Worm (Caenorhabditis elegans) whole organism, L4 larva: ENCODE measurements around the gene sup-35.
A peak's percentile ranks its signal among the peaks of the same experiment; 100 is the strongest.

Experiments
- F10B5.3 ChIP-seq: sonication (generic microtip); optimal IDR thresholded peaks from 2 replicates; lab custom pipeline; 2016; ENCODE audit warnings: mild to moderate bottlenecking, missing genetic modification characterization, missing compliant biosample characterization
- F49E8.2 ChIP-seq: sonication (generic microtip); optimal IDR thresholded peaks from 2 replicates; lab custom pipeline; 2016; ENCODE audit warnings: missing compliant biosample characterization, mild to moderate bottlenecking, missing genetic modification characterization, borderline replicate concordance
- T26A8.4 ChIP-seq: fragments of 200-800 bp; sonication (Bioruptor generic); IDR thresholded peaks from 2 replicates; pipeline ENCODE4 v1.3.6; 2022; ENCODE audit warnings: missing genetic modification characterization, missing compliant biosample characterization
- Y105C5A.15 ChIP-seq: fragments of 200-800 bp; sonication (Bioruptor generic); IDR thresholded peaks from 2 replicates; pipeline ENCODE4 v1.3.6; 2022; ENCODE audit warnings: missing genetic modification characterization, missing compliant biosample characterization
- Y48G9A.11 ChIP-seq: fragments of 200-800 bp; sonication (Bioruptor generic); IDR thresholded peaks from 2 replicates; pipeline ENCODE4 v1.3.6; 2022; ENCODE audit warnings: missing genetic modification reagents, missing genetic modification characterization, missing compliant biosample characterization
- ZK337.2 ChIP-seq: fragments of 200-800 bp; sonication (Bioruptor generic); IDR thresholded peaks from 2 replicates; pipeline ENCODE4 v1.3.6; 2022; ENCODE audit warnings: missing genetic modification reagents, missing genetic modification characterization, missing compliant biosample characterization
- aha-1 ChIP-seq: fragments of 150-350 bp; peaks from one replicate; lab custom pipeline; 2014; ENCODE audit warnings: missing biosample characterization, missing genetic modification characterization
- arid-1 ChIP-seq: fragments of 200-800 bp; sonication (Bioruptor generic); conservative IDR thresholded peaks from 2 replicates; pipeline ENCODE4 v1.3.6; 2022; ENCODE audit warnings: missing genetic modification reagents, missing genetic modification characterization, missing compliant biosample characterization
- ceh-32 ChIP-seq: sonication (generic microtip); optimal IDR thresholded peaks from 2 replicates; lab custom pipeline; 2016; ENCODE audit warnings: mild to moderate bottlenecking, missing genetic modification characterization, missing compliant biosample characterization; ENCODE audit not compliant: poor library complexity
- ceh-44 ChIP-seq: fragments of 200-800 bp; sonication (Bioruptor generic); IDR thresholded peaks from 2 replicates; pipeline ENCODE4 v1.3.6; 2022; ENCODE audit warnings: missing genetic modification reagents, missing genetic modification characterization, missing compliant biosample characterization
- cey-2 ChIP-seq: sonication (generic microtip); optimal IDR thresholded peaks from 3 replicates; lab custom pipeline; 2017; ENCODE audit warnings: missing genetic modification characterization, mild to moderate bottlenecking, missing compliant biosample characterization, antibody characterized with exemption, borderline replicate concordance; ENCODE audit not compliant: insufficient read depth
- daf-8 ChIP-seq: fragments of 200-800 bp; sonication (Bioruptor generic); IDR thresholded peaks from 2 replicates; pipeline ENCODE4 v1.3.6; 2022; ENCODE audit warnings: missing genetic modification characterization, missing compliant biosample characterization
- dmd-8 ChIP-seq: fragments of 200-800 bp; sonication (Bioruptor generic); IDR thresholded peaks from 2 replicates; pipeline ENCODE4 v1.3.6; 2022; ENCODE audit warnings: missing genetic modification characterization, missing compliant biosample characterization
- duxl-1 ChIP-seq: sonication (generic microtip); optimal IDR thresholded peaks from 2 replicates; lab custom pipeline; 2016; ENCODE audit warnings: mild to moderate bottlenecking, missing genetic modification characterization, moderate library complexity, missing compliant biosample characterization; ENCODE audit not compliant: poor library complexity
- dve-1 ChIP-seq: sonication (generic microtip); optimal IDR thresholded peaks from 2 replicates; lab custom pipeline; 2017; ENCODE audit warnings: antibody characterized with exemption, mild to moderate bottlenecking, missing genetic modification characterization, missing compliant biosample characterization; ENCODE audit not compliant: insufficient read depth
- egl-43 ChIP-seq: fragments of 200-800 bp; sonication (Bioruptor generic); IDR thresholded peaks from 2 replicates; pipeline ENCODE4 v1.3.6; 2022; ENCODE audit warnings: missing genetic modification reagents, missing genetic modification characterization, missing compliant biosample characterization
- fkh-10 ChIP-seq: fragments of 150-350 bp; optimal IDR thresholded peaks from 2 replicates; lab custom pipeline; 2014; ENCODE audit warnings: missing biosample characterization, missing genetic modification reagents, missing genetic modification characterization
- fos-1 ChIP-seq: fragments of 150-350 bp; optimal IDR thresholded peaks from 2 replicates; lab custom pipeline; 2014; ENCODE audit warnings: missing biosample characterization, missing genetic modification characterization
- hlh-30 ChIP-seq: sonication (generic microtip); optimal IDR thresholded peaks from 2 replicates; lab custom pipeline; 2017; ENCODE audit warnings: antibody characterized with exemption, mild to moderate bottlenecking, missing genetic modification characterization, missing compliant biosample characterization; ENCODE audit not compliant: insufficient read depth
- lin-1 ChIP-seq: fragments of 200-800 bp; sonication (Bioruptor generic); IDR thresholded peaks from 2 replicates; pipeline ENCODE4 v1.3.6; 2022; ENCODE audit warnings: missing genetic modification reagents, missing genetic modification characterization, missing compliant biosample characterization
- lin-38 ChIP-seq: fragments of 200-800 bp; sonication (Bioruptor generic); IDR thresholded peaks from 2 replicates; pipeline ENCODE4 v1.3.6; 2022; ENCODE audit warnings: missing genetic modification reagents, missing genetic modification characterization, missing compliant biosample characterization
- lin-39 ChIP-seq: fragments of 150-350 bp; optimal IDR thresholded peaks from 2 replicates; lab custom pipeline; 2014; ENCODE audit warnings: missing biosample characterization, missing genetic modification reagents, missing genetic modification characterization
- madf-9 ChIP-seq: fragments of 200-800 bp; sonication (Bioruptor generic); conservative IDR thresholded peaks from 2 replicates; pipeline ENCODE4 v1.3.6; 2022; ENCODE audit warnings: missing genetic modification reagents, missing genetic modification characterization, missing compliant biosample characterization
- mdt-29 ChIP-seq: fragments of 200-800 bp; sonication (Bioruptor generic); IDR thresholded peaks from 2 replicates; pipeline ENCODE4 v1.3.6; 2022; ENCODE audit warnings: missing genetic modification reagents, missing genetic modification characterization, missing compliant biosample characterization
- nhr-102 ChIP-seq: sonication (generic microtip); optimal IDR thresholded peaks from 2 replicates; lab custom pipeline; 2016; ENCODE audit warnings: mild to moderate bottlenecking, missing genetic modification characterization, moderate library complexity, missing compliant biosample characterization
- nhr-237 ChIP-seq: sonication (generic microtip); optimal IDR thresholded peaks from 2 replicates; lab custom pipeline; 2017; ENCODE audit warnings: missing biosample characterization, missing genetic modification characterization
- nhr-28 ChIP-seq: fragments of 150-350 bp; optimal IDR thresholded peaks from 2 replicates; lab custom pipeline; 2014; ENCODE audit warnings: missing biosample characterization, missing genetic modification characterization
- php-3 ChIP-seq: fragments of 200-800 bp; sonication (Bioruptor generic); IDR thresholded peaks from 2 replicates; pipeline ENCODE4 v1.3.6; 2022; ENCODE audit warnings: missing genetic modification reagents, missing genetic modification characterization, missing compliant biosample characterization
- set-16 ChIP-seq: fragments of 200-800 bp; sonication (Bioruptor generic); IDR thresholded peaks from 2 replicates; pipeline ENCODE4 v1.3.6; 2022; ENCODE audit warnings: missing genetic modification reagents, missing genetic modification characterization, missing compliant biosample characterization
- snpc-1.2 ChIP-seq: fragments of 200-800 bp; sonication (Bioruptor generic); IDR thresholded peaks from 2 replicates; pipeline ENCODE4 v1.3.6; 2022; ENCODE audit warnings: missing genetic modification reagents, missing genetic modification characterization, missing compliant biosample characterization
- snpc-4 ChIP-seq: fragments of 150-350 bp; optimal IDR thresholded peaks from 2 replicates; lab custom pipeline; 2014; ENCODE audit warnings: missing biosample characterization, missing genetic modification characterization
- tag-97 ChIP-seq: fragments of 200-800 bp; sonication (Bioruptor generic); IDR thresholded peaks from 2 replicates; pipeline ENCODE4 v1.3.6; 2022; ENCODE audit warnings: missing genetic modification characterization, missing compliant biosample characterization
- unc-130 ChIP-seq: sonication (generic microtip); optimal IDR thresholded peaks from 2 replicates; lab custom pipeline; 2016; ENCODE audit warnings: missing genetic modification reagents, missing genetic modification characterization, missing compliant biosample characterization
- vab-7 ChIP-seq: fragments of 200-800 bp; sonication (Bioruptor generic); IDR thresholded peaks from 2 replicates; pipeline ENCODE4 v1.3.6; 2022; ENCODE audit warnings: missing genetic modification reagents, missing genetic modification characterization, missing compliant biosample characterization
- zag-1 ChIP-seq: fragments of 150-350 bp; optimal IDR thresholded peaks from 2 replicates; lab custom pipeline; 2014; ENCODE audit warnings: missing biosample characterization, missing genetic modification characterization
- ztf-7 ChIP-seq: fragments of 150-350 bp; optimal IDR thresholded peaks from 2 replicates; lab custom pipeline; 2014; ENCODE audit warnings: missing biosample characterization, missing genetic modification characterization

Gene sup-35

ce11 chrIII:11127528-11127927 lies 8.5 kb upstream of the sup-35 start, which contains the start of gene Y48A6C.8:
Gene Y48A6C.8, minus strand, starts transcription at chrIII:11127628.
- no peak for TF ChIP-seq lin-39 (tag; lab: Kevin White, UChicago)
- no peak for TF ChIP-seq nhr-28 (tag; lab: Kevin White, UChicago)
- no peak for TF ChIP-seq nhr-237
- TF ChIP-seq ZK337.2 (GFP tag; lab: Robert Waterston, UW), result no peak
- TF ChIP-seq ceh-32 (tag; lab: Kevin White, UChicago), result no peak
- TF ChIP-seq aha-1, result no peak
- TF ChIP-seq T26A8.4 (GFP tag; lab: Robert Waterston, UW), result no peak
- TF ChIP-seq F10B5.3 (tag; lab: Kevin White, UChicago), result no peak
- no peak for TF ChIP-seq duxl-1 (tag; lab: Kevin White, UChicago)
- TF ChIP-seq cey-2 (tag; lab: Kevin White, UChicago), result no peak
- no peak for TF ChIP-seq ztf-7
- TF ChIP-seq fos-1, result no peak
- no peak for TF ChIP-seq zag-1 (tag; lab: Kevin White, UChicago)

DNA sequence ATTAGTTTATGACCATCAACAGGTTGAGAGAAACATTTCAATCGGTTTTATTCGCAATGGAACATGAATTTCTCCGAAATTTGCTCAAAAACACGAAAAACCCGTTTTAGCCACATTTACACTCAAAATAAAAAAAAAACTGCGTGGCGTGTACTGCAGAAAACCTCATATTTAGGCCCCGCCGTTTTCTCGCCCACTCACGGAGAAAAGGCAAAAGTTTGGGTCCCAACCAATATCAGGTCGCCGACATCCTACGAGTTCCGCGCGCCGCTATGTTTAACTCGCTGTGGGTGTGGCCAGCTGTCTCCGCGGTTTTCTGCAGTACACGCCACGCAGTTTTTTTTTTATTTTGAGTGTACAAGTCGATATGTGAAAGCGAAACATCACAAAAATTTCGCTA lies 4.8 kb upstream of the sup-35 start:
- 0 out of 2 replicates have a peak, but pooled peaks have one; percentile 15 for TF ChIP-seq set-16 (GFP tag; lab: Robert Waterston, UW)
- TF ChIP-seq egl-43 (GFP tag; lab: Robert Waterston, UW), result no peak
- TF ChIP-seq daf-8 (GFP tag; lab: Robert Waterston, UW), result no peak
- no peak for TF ChIP-seq hlh-30
- no peak for TF ChIP-seq dve-1 (tag; lab: Kevin White, UChicago)
- TF ChIP-seq Y105C5A.15 (GFP tag; lab: Robert Waterston, UW), result no peak
- no peak for TF ChIP-seq nhr-28 (tag; lab: Kevin White, UChicago)
- TF ChIP-seq vab-7 (GFP tag; lab: Robert Waterston, UW), result 0 out of 2 replicates have a peak, but pooled peaks have one; percentile 19
- no peak for TF ChIP-seq fkh-10 (GFP tag; lab: Kevin White, UChicago)
- peak; percentile 49 for TF ChIP-seq lin-38 (GFP tag; lab: Robert Waterston, UW)
- no peak for TF ChIP-seq unc-130 (GFP tag; lab: Kevin White, UChicago)
- TF ChIP-seq Y48G9A.11 (GFP tag; lab: Robert Waterston, UW), result 0 out of 2 replicates have a peak, but pooled peaks have one; percentile 18

DNA sequence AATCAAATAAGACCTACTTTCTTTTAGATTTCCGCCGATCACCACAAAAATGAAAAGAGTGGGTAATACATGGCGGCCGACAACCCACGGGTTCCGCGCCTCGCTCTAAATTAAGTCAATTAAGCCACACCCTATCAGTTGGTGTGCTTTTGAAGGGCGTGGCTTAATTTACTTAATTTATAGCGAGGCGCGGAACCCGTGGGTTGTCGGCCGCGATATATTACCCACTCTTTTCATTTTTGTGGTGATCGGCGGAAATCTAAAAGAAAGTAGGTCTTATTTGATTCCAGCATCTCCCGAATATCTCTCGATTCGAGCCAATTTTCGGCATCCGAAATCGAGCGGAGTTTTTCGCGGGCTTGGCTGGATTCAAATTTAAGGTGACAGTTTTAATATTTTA lies 919 bp downstream of the sup-35 start:
- 0 out of 2 replicates have a peak, but pooled peaks have one; percentile 32 for TF ChIP-seq Y105C5A.15 (GFP tag; lab: Robert Waterston, UW)
- TF ChIP-seq lin-1 (GFP tag; lab: Robert Waterston, UW), result peak; percentile 65; the same call in 1 of the 2 replicates
- TF ChIP-seq snpc-1.2, result peak; percentile 52; the same call in 1 of the 2 replicates
- TF ChIP-seq dmd-8, result peak; percentile 51; the same call in 1 of the 2 replicates
- TF ChIP-seq F49E8.2 (tag; lab: Kevin White, UChicago), result peak; percentile 48
- peak; percentile 74; the same call in 1 of the 2 replicates for TF ChIP-seq ceh-44 (GFP tag; lab: Robert Waterston, UW)
- TF ChIP-seq php-3, result 0 out of 2 replicates have a peak, but pooled peaks have one; percentile 41
- TF ChIP-seq arid-1 (GFP tag; lab: Robert Waterston, UW), result peak; percentile 35; the same call in 1 of the 2 replicates
- TF ChIP-seq unc-130 (GFP tag; lab: Kevin White, UChicago), result peak; percentile 52
- peak; percentile 42 for TF ChIP-seq nhr-102 (tag; lab: Kevin White, UChicago)
- TF ChIP-seq lin-38 (GFP tag; lab: Robert Waterston, UW), result peak; percentile 85
- TF ChIP-seq T26A8.4 (GFP tag; lab: Robert Waterston, UW), result peak; percentile 33; the same call in 1 of the 2 replicates
- TF ChIP-seq Y48G9A.11 (GFP tag; lab: Robert Waterston, UW), result peak; percentile 53; the same call in 1 of the 2 replicates
- peak; percentile 45; the same call in 1 of the 2 replicates for TF ChIP-seq madf-9

DNA sequence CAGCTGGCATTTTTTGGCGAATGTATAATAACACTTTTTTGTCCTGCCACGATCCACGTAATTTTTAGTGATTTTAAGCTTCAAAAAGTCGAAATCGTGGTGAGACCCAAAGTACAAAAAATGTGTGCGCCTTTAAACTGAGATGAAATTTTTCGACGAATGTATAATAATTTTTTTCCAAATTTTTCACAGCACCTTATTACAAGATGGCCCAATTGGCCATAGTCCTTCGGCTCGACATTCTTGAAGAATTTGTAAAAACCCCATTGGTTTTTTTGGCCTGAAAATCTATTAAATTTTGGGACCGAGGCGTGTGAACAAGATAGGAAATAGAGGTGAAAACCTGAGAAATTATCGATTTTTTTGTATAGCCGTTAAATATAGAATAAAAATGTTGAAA lies 3.1 kb downstream of the sup-35 start:
- TF ChIP-seq snpc-4 (tag; lab: Kevin White, UChicago) (no peak), aha-1 (peak; percentile 51), mdt-29 (GFP tag; lab: Robert Waterston, UW) (no peak), tag-97 (no peak)
